Fruit fly (Drosophila melanogaster) whole organism, wandering third instar larva: ENCODE data around the gene CG5466.

Experiments
- Abd-B ChIP-seq: fragments of >200 bp; optimal IDR thresholded peaks from 2 replicates; lab custom pipeline; 2017; ENCODE audit warnings: missing biosample characterization, missing genetic modification characterization
- CG32264 ChIP-seq: fragments of 200-800 bp; sonication (Bioruptor generic); optimal IDR thresholded peaks from 2 replicates; lab custom pipeline; 2016; ENCODE audit warnings: missing biosample characterization, missing genetic modification characterization
- CG9705 ChIP-seq: fragments of 200-800 bp; sonication (Bioruptor generic); optimal IDR thresholded peaks from 2 replicates; lab custom pipeline; 2018; ENCODE audit warnings: missing biosample characterization, mild to moderate bottlenecking, missing genetic modification characterization
- Dfd ChIP-seq: fragments of >200 bp; optimal IDR thresholded peaks from 2 replicates; lab custom pipeline; 2017; ENCODE audit warnings: missing biosample characterization, missing genetic modification characterization
- Dif ChIP-seq: fragments of 200-275, 200-300 bp; sonication (Bioruptor generic); optimal IDR thresholded peaks from 2 replicates; lab custom pipeline; 2018; ENCODE audit warnings: missing biosample characterization, missing genetic modification characterization; ENCODE audit not compliant: partially characterized antibody
- GATAd ChIP-seq: sonication (Bioruptor generic); optimal IDR thresholded peaks from 2 replicates; lab custom pipeline; 2016; ENCODE audit warnings: missing biosample characterization, missing genetic modification characterization
- HLH106 ChIP-seq: fragments of 200-800 bp; optimal IDR thresholded peaks from 3 replicates; lab custom pipeline; 2019; ENCODE audit warnings: missing biosample characterization, mild to moderate bottlenecking, missing genetic modification characterization, moderate library complexity
- Hnf4 ChIP-seq: fragments of 200-800 bp; sonication (Bioruptor generic); optimal IDR thresholded peaks from 2 replicates; lab custom pipeline; 2016; ENCODE audit warnings: missing biosample characterization, mild to moderate bottlenecking, missing genetic modification characterization
- Hr78 ChIP-seq: fragments of >200 bp; optimal IDR thresholded peaks from 2 replicates; lab custom pipeline; 2017; ENCODE audit warnings: missing biosample characterization, missing genetic modification characterization
- Hr83 ChIP-seq: fragments of 200-300 bp; sonication (Bioruptor generic); optimal IDR thresholded peaks from 2 replicates; lab custom pipeline; 2016; ENCODE audit warnings: missing biosample characterization, mild to moderate bottlenecking, missing genetic modification characterization, moderate library complexity; ENCODE audit not compliant: poor library complexity, severe bottlenecking
- Jra ChIP-seq: sonication (Bioruptor generic); optimal IDR thresholded peaks from 2 replicates; lab custom pipeline; 2016; ENCODE audit warnings: missing biosample characterization, missing genetic modification characterization
- Mio ChIP-seq: sonication (Bioruptor generic); optimal IDR thresholded peaks from 2 replicates; lab custom pipeline; 2016; ENCODE audit warnings: missing biosample characterization, missing genetic modification characterization
- Myc ChIP-seq: fragments of >200 bp; optimal IDR thresholded peaks from 2 replicates; lab custom pipeline; 2017
- N ChIP-seq: fragments of >200 bp; optimal IDR thresholded peaks from 2 replicates; lab custom pipeline; 2018; ENCODE audit warnings: missing biosample characterization, missing external identifiers, missing genetic modification characterization
- OdsH ChIP-seq: fragments of 200-800 bp; sonication (Bioruptor generic); optimal IDR thresholded peaks from 2 replicates; lab custom pipeline; 2016; ENCODE audit warnings: missing biosample characterization, mild to moderate bottlenecking, missing genetic modification characterization
- Rel ChIP-seq, 2 experiments: fragments of 200-800 bp; sonication (Bioruptor generic) in 1 of 2; optimal IDR thresholded peaks; 2 replicates in 1 of 2; 3 replicates in 1 of 2; lab custom pipeline; 2016 to 2019; ENCODE audit warnings: mild to moderate bottlenecking in 2 of 2, missing biosample characterization in 2 of 2, missing genetic modification characterization in 2 of 2, moderate library complexity in 1 of 2
- Sp1 ChIP-seq: fragments of 200-800 bp; sonication (Bioruptor generic); optimal IDR thresholded peaks from 3 replicates; lab custom pipeline; 2019; ENCODE audit warnings: missing biosample characterization, mild to moderate bottlenecking, missing genetic modification characterization, moderate library complexity
- Vsx2 ChIP-seq: fragments of 200-300, 225-300 bp; sonication (Bioruptor generic); optimal IDR thresholded peaks from 2 replicates; lab custom pipeline; 2018; ENCODE audit warnings: missing biosample characterization, missing genetic modification characterization; ENCODE audit not compliant: partially characterized antibody
- br ChIP-seq: fragments of 200-800 bp; sonication (Bioruptor generic); optimal IDR thresholded peaks from 2 replicates; lab custom pipeline; 2016; ENCODE audit warnings: missing biosample characterization, missing genetic modification characterization
- dl ChIP-seq, 2 experiments: fragments of 175-275, 200-275 bp in 1 of 2; fragments of 200-275 bp in 1 of 2; sonication (Bioruptor generic); optimal IDR thresholded peaks; lab custom pipeline; 2018; ENCODE audit warnings: mild to moderate bottlenecking in 2 of 2, missing biosample characterization in 2 of 2, missing genetic modification characterization in 2 of 2, moderate library complexity in 2 of 2; ENCODE audit not compliant: partially characterized antibody in 2 of 2, insufficient read depth in 1 of 2
- dmrt93B ChIP-seq: fragments of 200-800 bp; sonication (Bioruptor generic); optimal IDR thresholded peaks from 2 replicates; lab custom pipeline; 2018; ENCODE audit warnings: missing biosample characterization, mild to moderate bottlenecking, missing genetic modification characterization
- ey ChIP-seq: fragments of 200-800 bp; sonication (Bioruptor generic); optimal IDR thresholded peaks from 2 replicates; lab custom pipeline; 2016; ENCODE audit warnings: missing biosample characterization, missing genetic modification characterization
- foxo ChIP-seq, 2 experiments: fragments of 200-800 bp; sonication (Bioruptor generic); optimal IDR thresholded peaks; 2 replicates in 1 of 2; 3 replicates in 1 of 2; lab custom pipeline; 2016 to 2017; ENCODE audit warnings: missing biosample characterization in 2 of 2, missing genetic modification characterization in 2 of 2
- fru ChIP-seq: fragments of 200-800 bp; sonication (Bioruptor generic); optimal IDR thresholded peaks from 3 replicates; lab custom pipeline; 2016; ENCODE audit warnings: missing biosample characterization, mild to moderate bottlenecking, missing genetic modification characterization
- h ChIP-seq: fragments of 200-800 bp; sonication (Bioruptor generic); optimal IDR thresholded peaks from 3 replicates; lab custom pipeline; 2016; ENCODE audit warnings: missing biosample characterization, mild to moderate bottlenecking, missing genetic modification characterization
- jim ChIP-seq: fragments of 175-275, 200-325 bp; sonication (Bioruptor generic); optimal IDR thresholded peaks from 2 replicates; lab custom pipeline; 2016; ENCODE audit warnings: missing biosample characterization, mild to moderate bottlenecking, missing genetic modification characterization
- lola ChIP-seq: fragments of >200 bp; optimal IDR thresholded peaks from 2 replicates; lab custom pipeline; 2017; ENCODE audit warnings: missing biosample characterization, missing genetic modification characterization
- pan ChIP-seq: fragments of >200 bp; optimal IDR thresholded peaks from 2 replicates; lab custom pipeline; 2017
- psq ChIP-seq: fragments of 200-800 bp; sonication (Bioruptor generic); optimal IDR thresholded peaks from 3 replicates; lab custom pipeline; 2017; ENCODE audit warnings: missing biosample characterization, mild to moderate bottlenecking, missing genetic modification characterization, moderate library complexity
- rgr ChIP-seq: fragments of 200-800 bp; sonication (Bioruptor generic); optimal IDR thresholded peaks from 3 replicates; lab custom pipeline; 2016; ENCODE audit warnings: missing biosample characterization, mild to moderate bottlenecking, missing genetic modification characterization
- sage ChIP-seq: fragments of 200-800 bp; sonication (Bioruptor generic); optimal IDR thresholded peaks from 2 replicates; lab custom pipeline; 2016; ENCODE audit warnings: missing biosample characterization, mild to moderate bottlenecking, missing genetic modification characterization
- sv ChIP-seq: fragments of 200-800 bp; sonication (Bioruptor generic); optimal IDR thresholded peaks from 3 replicates; lab custom pipeline; 2016; ENCODE audit warnings: missing biosample characterization, missing genetic modification characterization
- tai ChIP-seq: sonication (Bioruptor generic); optimal IDR thresholded peaks from 2 replicates; lab custom pipeline; 2016; ENCODE audit warnings: missing biosample characterization, missing genetic modification characterization
- woc ChIP-seq: sonication (Bioruptor generic); optimal IDR thresholded peaks from 2 replicates; lab custom pipeline; 2016; ENCODE audit warnings: missing biosample characterization, mild to moderate bottlenecking, missing genetic modification characterization

CG5466 gene

dm6 chr3R:20633984-20634446 is 16.3 kb downstream of the CG5466 start:
- TF ChIP-seq Hnf4 (GFP tag; lab: Kevin White, UChicago) (no peak), fru (no peak), h (no peak), CG9705 (GFP tag; lab: Kevin White, UChicago) (peak; percentile 37), Rel (GFP tag; optimal IDR thresholded peaks at IDR 0.05; lab: Kevin White, UChicago) (no peak), Rel (tag; optimal IDR thresholded peaks at IDR 0.05; lab: Kevin White, UChicago) (no peak), Mio (no peak), Vsx2 (GFP tag; lab: Kevin White, UChicago) (no peak), sv (GFP tag; lab: Kevin White, UChicago) (peak; percentile 19), foxo (GFP tag; optimal IDR thresholded peaks at IDR 0.05; lab: Kevin White, UChicago) (no peak), dl (GFP tag; optimal IDR thresholded peaks at IDR 0.05; lab: Kevin White, UChicago; ENCODE audit: insufficient read depth in 1 of 2, partially characterized antibody in 2 of 2) (no peak), psq (peak; percentile 62), Abd-B (GFP tag; lab: Kevin White, UChicago) (no peak), sage (GFP tag; lab: Kevin White, UChicago) (no peak), N (GFP tag; lab: Kevin White, UChicago) (no peak), dmrt93B (no peak), Dif (GFP tag; lab: Kevin White, UChicago) (no peak), rgr (GFP tag; lab: Kevin White, UChicago) (no peak), lola (no peak), woc (GFP tag; lab: Kevin White, UChicago) (peak; percentile 97), Jra (GFP tag; lab: Kevin White, UChicago) (peak; percentile 69), br (GFP tag; lab: Kevin White, UChicago) (peak; percentile 86), tai (no peak), ey (GFP tag; lab: Kevin White, UChicago) (peak; percentile 76), Myc (no peak), OdsH (GFP tag; lab: Kevin White, UChicago) (peak; percentile 79), Hr83 (GFP tag; lab: Kevin White, UChicago) (no peak), GATAd (GFP tag; lab: Kevin White, UChicago) (no peak), CG32264 (GFP tag; lab: Kevin White, UChicago) (peak; percentile 41), pan (lab: Kevin White, UChicago) (no peak), Sp1 (GFP tag; lab: Kevin White, UChicago) (no peak), Dfd (GFP tag; lab: Kevin White, UChicago) (no peak)

- TF ChIP-seq CG9705 (GFP tag; lab: Kevin White, UChicago) (peak; percentile 18), h (peak; percentile 12), HLH106 (peak; percentile 36), fru (no peak), Abd-B (GFP tag; lab: Kevin White, UChicago) (no peak), ey (GFP tag; lab: Kevin White, UChicago) (no peak), Hr83 (GFP tag; lab: Kevin White, UChicago) (peak; percentile 11), Vsx2 (GFP tag; lab: Kevin White, UChicago) (no peak)
These were observed 17.3 kb downstream of the CG5466 start, which contains the start of the genes Pi3K92E and Lrrk for dm6 chr3R:20634674-20635594. Gene Pi3K92E (minus strand): TSS chr3R:20634732. Gene Lrrk (plus strand): TSS chr3R:20635480.

dm6 chr3R:20635735-20636134 is 18.1 kb downstream of the CG5466 start:
- TF ChIP-seq Myc (peak; percentile 11), Mio (no peak), tai (no peak)
- TF ChIP-seq, all 38 proteins: peak for 1

- TF ChIP-seq Abd-B (GFP tag; lab: Kevin White, UChicago), result no peak
- TF ChIP-seq GATAd (GFP tag; lab: Kevin White, UChicago), result no peak
- TF ChIP-seq pan (lab: Kevin White, UChicago), result no peak
- TF ChIP-seq Dfd (GFP tag; lab: Kevin White, UChicago), result no peak
- TF ChIP-seq Hr78 (GFP tag; lab: Kevin White, UChicago), result no peak
- TF ChIP-seq dmrt93B, result no peak
- TF ChIP-seq psq, result no peak
- no peak for TF ChIP-seq rgr (GFP tag; lab: Kevin White, UChicago)
- TF ChIP-seq CG32264 (GFP tag; lab: Kevin White, UChicago), result no peak
- no peak for TF ChIP-seq jim (GFP tag; lab: Kevin White, UChicago)
- no peak for TF ChIP-seq Vsx2 (GFP tag; lab: Kevin White, UChicago)
These were observed 30.9 kb downstream of the CG5466 start, which contains the start of gene GluRIIE for dm6 chr3R:20648616-20649015. Gene GluRIIE (minus strand): TSS chr3R:20648716.
